Fruit fly (Drosophila melanogaster) Kc167 (cell line): Measurements from ENCODE around the gene Npc2g.

Experiments used
- Myc ChIP-seq: fragments of >200 bp; optimal IDR thresholded peaks from 2 replicates; lab custom pipeline; 2017; ENCODE audit warnings: missing external identifiers
- Sin3A ChIP-seq: fragments of >200 bp; optimal IDR thresholded peaks from 2 replicates; lab custom pipeline; 2018; ENCODE audit warnings: missing external identifiers
- h ChIP-seq: fragments of >200 bp; optimal IDR thresholded peaks from 3 replicates; lab custom pipeline; 2018; ENCODE audit warnings: missing external identifiers
- insv ChIP-seq: fragments of >200 bp; optimal IDR thresholded peaks from 3 replicates; lab custom pipeline; 2018; ENCODE audit warnings: missing external identifiers
- psq ChIP-seq: fragments of >200 bp; optimal IDR thresholded peaks from 2 replicates; lab custom pipeline; 2017; ENCODE audit warnings: missing external identifiers
- ttk ChIP-seq: sonication (Bioruptor generic); optimal IDR thresholded peaks from 2 replicates; lab custom pipeline; 2017; ENCODE audit warnings: missing external identifiers

DNA sequence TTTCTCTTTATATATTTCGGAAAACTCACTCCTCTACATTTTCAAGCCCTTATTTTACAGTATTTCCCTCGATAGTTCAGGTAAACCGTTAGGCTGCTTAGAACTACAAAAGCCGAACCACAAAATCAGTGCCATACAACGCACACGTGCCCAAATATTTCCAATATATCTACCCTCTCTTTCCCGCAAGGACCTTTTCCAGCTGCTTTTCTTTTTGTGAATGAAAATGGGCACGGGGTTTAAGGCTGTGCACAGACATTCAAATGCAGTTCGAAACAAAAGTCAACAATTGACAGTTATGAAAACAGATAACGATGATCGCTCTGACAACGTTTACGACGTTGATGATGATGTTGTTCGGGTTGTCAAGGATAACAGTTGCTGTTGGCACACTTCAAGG lies 17.2 kb upstream of the Npc2g start:
- no peak for TF ChIP-seq psq
- TF ChIP-seq h (lab: Kevin White, UChicago) = no peak
- TF ChIP-seq insv (lab: Kevin White, UChicago) = no peak
- TF ChIP-seq ttk (lab: Kevin White, UChicago) = no peak
- TF ChIP-seq Sin3A (lab: Kevin White, UChicago) = no peak
- TF ChIP-seq Myc = no peak
